Fruit fly (Drosophila melanogaster): Measurements from ENCODE around the gene CG33710.
A peak's percentile ranks its signal among the peaks of the same experiment; 100 is the strongest.

- TF ChIP-seq Clk (GFP tag; optimal IDR thresholded peaks at IDR 0.05) (no peak), ovo (GFP tag; optimal IDR thresholded peaks at IDR 0.05) (no peak), CG5204 (GFP tag; optimal IDR thresholded peaks at IDR 0.05) (no peak), kay (GFP tag; ENCODE audit: borderline replicate concordance) (peak; percentile 40)
These were observed 41.4 kb upstream of the CG33710 start for dm6 chr3L:19994015-19994414.
